Worm (Caenorhabditis elegans) whole organism, L1 larva: ENCODE data around the gene ZC155.4.

Source experiments
- ceh-90 ChIP-seq: sonication (generic microtip); optimal IDR thresholded peaks from 2 replicates; lab custom pipeline; 2016; ENCODE audit warnings: missing genetic modification characterization, missing compliant biosample characterization
- ces-1 ChIP-seq: fragments of 150-350 bp; optimal IDR thresholded peaks from 2 replicates; lab custom pipeline; 2014; ENCODE audit warnings: missing biosample characterization, missing genetic modification reagents, missing genetic modification characterization
- dpl-1 ChIP-seq, 3 experiments: fragments of 150-350 bp in 2 of 3; sonication (generic microtip) in 1 of 3; optimal IDR thresholded peaks; 2 replicates each; lab custom pipeline; 2014 to 2017; ENCODE audit warnings: missing biosample characterization in 3 of 3, missing genetic modification characterization in 3 of 3, missing genetic modification reagents in 3 of 3
- efl-1 ChIP-seq, 4 experiments: fragments of 150-350 bp; optimal IDR thresholded peaks in 3 of 4; peaks in 1 of 4; 1 replicate in 1 of 4; 2 replicates in 3 of 4; lab custom pipeline; 2014; ENCODE audit warnings: missing biosample characterization in 2 of 4, missing genetic modification characterization in 2 of 4, missing genetic modification reagents in 2 of 4
- elt-2 ChIP-seq: sonication (generic microtip); optimal IDR thresholded peaks from 2 replicates; lab custom pipeline; 2016; ENCODE audit warnings: missing genetic modification characterization, mild to moderate bottlenecking, inconsistent platforms, missing compliant biosample characterization, missing genetic modification reagents
- fos-1 ChIP-seq: fragments of 150-350 bp; optimal IDR thresholded peaks from 2 replicates; lab custom pipeline; 2014; ENCODE audit warnings: missing biosample characterization, missing genetic modification characterization
- lin-13 ChIP-seq: fragments of 150-350 bp; optimal IDR thresholded peaks from 2 replicates; lab custom pipeline; 2014; ENCODE audit warnings: missing biosample characterization, missing genetic modification reagents, missing genetic modification characterization
- lir-3 ChIP-seq: sonication (generic microtip); optimal IDR thresholded peaks from 2 replicates; lab custom pipeline; 2016; ENCODE audit warnings: mild to moderate bottlenecking, missing genetic modification characterization, moderate library complexity, missing compliant biosample characterization; ENCODE audit not compliant: poor library complexity
- nhr-12 ChIP-seq: sonication (generic microtip); optimal IDR thresholded peaks from 2 replicates; lab custom pipeline; 2017; ENCODE audit warnings: missing biosample characterization, missing genetic modification characterization
- nhr-76 ChIP-seq: sonication (generic microtip); optimal IDR thresholded peaks from 2 replicates; lab custom pipeline; 2017; ENCODE audit warnings: missing biosample characterization, missing genetic modification characterization
- nhr-77 ChIP-seq: fragments of 150-350 bp; optimal IDR thresholded peaks from 2 replicates; lab custom pipeline; 2014; ENCODE audit warnings: missing biosample characterization, missing genetic modification characterization
- pag-3 ChIP-seq: sonication (generic microtip); optimal IDR thresholded peaks from 2 replicates; lab custom pipeline; 2017; ENCODE audit warnings: missing genetic modification characterization, mild to moderate bottlenecking, missing compliant biosample characterization, antibody characterized with exemption, borderline replicate concordance; ENCODE audit not compliant: insufficient read depth
- pax-3 ChIP-seq: fragments of 200-800 bp; sonication (Bioruptor generic); optimal IDR thresholded peaks from 2 replicates; lab custom pipeline; 2018; ENCODE audit warnings: mild to moderate bottlenecking, missing genetic modification characterization, moderate library complexity, missing compliant biosample characterization
- snpc-4 ChIP-seq: fragments of 150-350 bp; optimal IDR thresholded peaks from 2 replicates; lab custom pipeline; 2014; ENCODE audit warnings: missing biosample characterization, missing genetic modification characterization

ce11 chrIII:5195690-5196089, 19.6 kb downstream of the ZC155.4 start, which contains the start of gene moc-6:
- no peak for TF ChIP-seq snpc-4 (tag; lab: Kevin White, UChicago)
- no peak for TF ChIP-seq nhr-76 (tag; lab: Kevin White, UChicago)
- no peak for TF ChIP-seq pag-3 (tag; lab: Kevin White, UChicago)
- TF ChIP-seq ceh-90 (tag; lab: Kevin White, UChicago): no peak
- TF ChIP-seq lir-3 (tag; lab: Kevin White, UChicago): no peak
- no peak for TF ChIP-seq efl-1 (optimal IDR thresholded peaks at IDR 0.05; lab: Kevin White, UChicago)
- peak in 1 of 2 experiments; percentile 66 for TF ChIP-seq efl-1 (GFP tag; optimal IDR thresholded peaks at IDR 0.05 in 1 of 2; lab: Kevin White, UChicago)
- no peak for TF ChIP-seq nhr-77
- no peak for TF ChIP-seq lin-13 (GFP tag; lab: Kevin White, UChicago)
- TF ChIP-seq fos-1 (tag; lab: Kevin White, UChicago): no peak
- TF ChIP-seq nhr-12 (tag; lab: Kevin White, UChicago): no peak
- no peak for TF ChIP-seq pax-3
- TF ChIP-seq elt-2 (tag; lab: Kevin White, UChicago): no peak
- no peak for TF ChIP-seq dpl-1 (GFP tag; optimal IDR thresholded peaks at IDR 0.05; lab: Kevin White, UChicago)
- no peak for TF ChIP-seq ces-1 (GFP tag; lab: Kevin White, UChicago)
